Worm (Caenorhabditis elegans) whole organism, L4 larva: Measurements from ENCODE around the gene C27B7.7.

Source experiments
- F10B5.3 ChIP-seq: sonication (generic microtip); optimal IDR thresholded peaks from 2 replicates; lab custom pipeline; 2016; ENCODE audit warnings: mild to moderate bottlenecking, missing genetic modification characterization, missing compliant biosample characterization
- ZK546.5 ChIP-seq, 2 experiments: sonication (generic microtip); optimal IDR thresholded peaks; 2 replicates each; lab custom pipeline; 2017; ENCODE audit warnings: missing biosample characterization in 2 of 2, missing genetic modification characterization in 2 of 2
- ceh-44 ChIP-seq: fragments of 200-800 bp; sonication (Bioruptor generic); IDR thresholded peaks from 2 replicates; pipeline ENCODE4 v1.3.6; 2022; ENCODE audit warnings: missing genetic modification reagents, missing genetic modification characterization, missing compliant biosample characterization
- daf-16 ChIP-seq, 3 experiments: sonication (generic microtip); optimal IDR thresholded peaks; 2 replicates each; lab custom pipeline; 2016 to 2017; ENCODE audit warnings: missing genetic modification characterization in 3 of 3, missing genetic modification reagents in 3 of 3, mild to moderate bottlenecking in 2 of 3, missing compliant biosample characterization in 2 of 3, missing biosample characterization in 1 of 3, moderate library complexity in 1 of 3
- fkh-10 ChIP-seq: fragments of 150-350 bp; optimal IDR thresholded peaks from 2 replicates; lab custom pipeline; 2014; ENCODE audit warnings: missing biosample characterization, missing genetic modification reagents, missing genetic modification characterization
- lin-39 ChIP-seq: fragments of 150-350 bp; optimal IDR thresholded peaks from 2 replicates; lab custom pipeline; 2014; ENCODE audit warnings: missing biosample characterization, missing genetic modification reagents, missing genetic modification characterization
- mdl-1 ChIP-seq, 2 experiments: fragments of 150-350 bp in 1 of 2; sonication (generic microtip) in 1 of 2; optimal IDR thresholded peaks; 2 replicates each; lab custom pipeline; 2014 to 2017; ENCODE audit warnings: missing biosample characterization in 2 of 2, missing genetic modification characterization in 2 of 2
- nhr-25 ChIP-seq: sonication (generic microtip); optimal IDR thresholded peaks from 2 replicates; lab custom pipeline; 2017; ENCODE audit warnings: missing genetic modification characterization, mild to moderate bottlenecking, missing compliant biosample characterization, antibody characterized with exemption, moderate library complexity, borderline replicate concordance; ENCODE audit not compliant: insufficient read depth
- saeg-2 ChIP-seq: fragments of 200-800 bp; sonication (Bioruptor generic); IDR thresholded peaks from 2 replicates; pipeline ENCODE4 v1.3.6; 2022; ENCODE audit warnings: missing genetic modification reagents, missing genetic modification characterization, missing compliant biosample characterization

DNA sequence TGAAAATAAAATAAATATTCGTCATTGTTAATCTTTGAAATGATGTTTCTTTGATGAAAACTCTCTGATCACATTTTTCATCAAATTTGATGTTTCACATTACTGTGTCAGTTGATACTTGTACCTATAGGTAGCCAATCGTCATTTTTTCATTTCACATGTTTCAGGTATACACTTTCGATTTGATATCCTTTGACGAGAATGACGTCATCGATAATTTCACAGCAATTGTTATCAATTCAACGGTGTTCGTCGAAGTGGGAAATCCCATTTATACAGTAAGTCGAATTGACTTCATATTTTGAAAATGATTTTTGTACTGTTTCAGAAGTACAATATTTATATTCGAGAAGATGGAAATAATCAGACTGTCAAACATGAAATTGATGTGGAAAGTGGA lies 7.3 kb downstream of the C27B7.7 start:
- TF ChIP-seq daf-16 (GFP tag; optimal IDR thresholded peaks at IDR 0.05; lab: Kevin White, UChicago): no peak
- no peak for TF ChIP-seq daf-16 (tag; optimal IDR thresholded peaks at IDR 0.05; lab: Kevin White, UChicago)
- no peak for TF ChIP-seq ceh-44
- no peak for TF ChIP-seq saeg-2 (GFP tag; lab: Robert Waterston, UW)
- TF ChIP-seq F10B5.3 (tag; lab: Kevin White, UChicago): no peak
- TF ChIP-seq ZK546.5 (tag; optimal IDR thresholded peaks at IDR 0.05; lab: Kevin White, UChicago): no peak
- TF ChIP-seq nhr-25 (tag; lab: Kevin White, UChicago): no peak
- TF ChIP-seq mdl-1 (tag; optimal IDR thresholded peaks at IDR 0.05; lab: Kevin White, UChicago): no peak
- TF ChIP-seq lin-39: no peak
- TF ChIP-seq fkh-10 (GFP tag; lab: Kevin White, UChicago): no peak
